Fruit fly (Drosophila melanogaster) S2 (cell line): ENCODE measurements around the gene CG17734.

Experiments
- CG8478 ChIP-seq: fragments of >200 bp; optimal IDR thresholded peaks from 2 replicates; lab custom pipeline; 2018
- CTCF ChIP-seq, 2 experiments: fragments of >200 bp; optimal IDR thresholded peaks; 2 replicates each; lab custom pipeline; 2018

- TF ChIP-seq CG8478 (no peak), CTCF (optimal IDR thresholded peaks at IDR 0.05; lab: Kevin White, UChicago) (no peak)
Observed at dm6 chr3R:11222587-11222986, 21.2 kb downstream of the CG17734 start.
